Fruit fly (Drosophila melanogaster) whole organism, embryonic: ENCODE data around the gene CG6766.

Experiments
- ATbp ChIP-seq: fragments of 200-800 bp; sonication (Bioruptor generic); optimal IDR thresholded peaks from 2 replicates; lab custom pipeline; 2017; ENCODE audit warnings: missing biosample characterization, mild to moderate bottlenecking, missing genetic modification characterization, missing genetic modification reagents
- Asciz ChIP-seq: fragments of 200-800 bp; sonication (Bioruptor generic); optimal IDR thresholded peaks from 2 replicates; lab custom pipeline; 2017; ENCODE audit warnings: missing biosample characterization, mild to moderate bottlenecking, missing genetic modification characterization, missing genetic modification reagents
- Blimp-1 ChIP-seq: fragments of 200-800 bp; sonication (Bioruptor generic); optimal IDR thresholded peaks from 3 replicates; lab custom pipeline; 2018; ENCODE audit warnings: missing biosample characterization, missing genetic modification characterization, mild to moderate bottlenecking, moderate library complexity, missing genetic modification reagents
- CG10959 ChIP-seq: fragments of 200-800 bp; sonication (Bioruptor generic); IDR thresholded peaks from 2 replicates; pipeline ENCODE4 v1.3.6; 2022; ENCODE audit warnings: missing biosample characterization, missing genetic modification characterization
- CG12391 ChIP-seq: fragments of 200-800 bp; sonication (Bioruptor generic); optimal IDR thresholded peaks from 3 replicates; lab custom pipeline; 2018; ENCODE audit warnings: missing biosample characterization, mild to moderate bottlenecking, missing genetic modification characterization, moderate library complexity
- CG12744 ChIP-seq: fragments of 200-800 bp; sonication (Bioruptor generic); optimal IDR thresholded peaks from 2 replicates; lab custom pipeline; 2016; ENCODE audit warnings: missing biosample characterization, missing genetic modification characterization
- CG13624 ChIP-seq: fragments of 200-800 bp; sonication (Bioruptor generic); optimal IDR thresholded peaks from 2 replicates; lab custom pipeline; 2016; ENCODE audit warnings: missing biosample characterization, missing genetic modification characterization
- CG13894 ChIP-seq: fragments of 200-800 bp; sonication (Bioruptor generic); optimal IDR thresholded peaks from 3 replicates; lab custom pipeline; 2018; ENCODE audit warnings: missing biosample characterization, mild to moderate bottlenecking, missing genetic modification characterization, moderate library complexity
- CG14710 ChIP-seq: fragments of 200-800 bp; sonication (Bioruptor generic); optimal IDR thresholded peaks from 3 replicates; lab custom pipeline; 2019; ENCODE audit warnings: missing biosample characterization, mild to moderate bottlenecking, missing genetic modification characterization, moderate library complexity
- CG1529 ChIP-seq: fragments of 200-800 bp; sonication (Bioruptor generic); optimal IDR thresholded peaks from 3 replicates; lab custom pipeline; 2018; ENCODE audit warnings: missing biosample characterization, missing genetic modification characterization
- CG15601 ChIP-seq: fragments of 200-800 bp; sonication (Bioruptor generic); optimal IDR thresholded peaks from 3 replicates; lab custom pipeline; 2019; ENCODE audit warnings: missing biosample characterization, mild to moderate bottlenecking, missing genetic modification characterization, moderate library complexity
- CG16815 ChIP-seq: fragments of 200-800 bp; sonication (Bioruptor generic); optimal IDR thresholded peaks from 3 replicates; lab custom pipeline; 2017; ENCODE audit warnings: missing biosample characterization, mild to moderate bottlenecking, missing genetic modification characterization
- CG17829 ChIP-seq: fragments of 200-800 bp; optimal IDR thresholded peaks from 2 replicates; lab custom pipeline; 2019; ENCODE audit warnings: missing biosample characterization, mild to moderate bottlenecking, missing genetic modification characterization, moderate library complexity
- CG2875 ChIP-seq: fragments of 200-800 bp; sonication (Bioruptor generic); optimal IDR thresholded peaks from 2 replicates; lab custom pipeline; 2017; ENCODE audit warnings: missing biosample characterization, mild to moderate bottlenecking, missing genetic modification characterization, missing genetic modification reagents
- CG30020 ChIP-seq: fragments of 200-800 bp; optimal IDR thresholded peaks from 2 replicates; lab custom pipeline; 2019; ENCODE audit warnings: missing biosample characterization, mild to moderate bottlenecking, missing genetic modification characterization, moderate library complexity
- CG31441 ChIP-seq: fragments of 200-800 bp; sonication (Bioruptor generic); IDR thresholded peaks from 2 replicates; pipeline ENCODE4 v1.3.6; 2022; ENCODE audit warnings: missing biosample characterization, missing genetic modification characterization
- CG33557 ChIP-seq: fragments of 200-800 bp; sonication (Bioruptor generic); optimal IDR thresholded peaks from 2 replicates; lab custom pipeline; 2019; ENCODE audit warnings: missing biosample characterization, mild to moderate bottlenecking, missing genetic modification characterization, moderate library complexity
- CG4404 ChIP-seq: fragments of 200-800 bp; sonication (Bioruptor generic); IDR thresholded peaks from 2 replicates; pipeline ENCODE4 v1.3.6; 2022; ENCODE audit warnings: missing biosample characterization, missing genetic modification characterization
- CG4424 ChIP-seq: fragments of 200-800 bp; sonication (Bioruptor generic); optimal IDR thresholded peaks from 3 replicates; lab custom pipeline; 2016; ENCODE audit warnings: missing biosample characterization, missing genetic modification characterization
- CG5953 ChIP-seq: fragments of 200-800 bp; sonication (Bioruptor generic); IDR thresholded peaks from 2 replicates; pipeline ENCODE4 v1.3.6; 2022; ENCODE audit warnings: missing biosample characterization, missing genetic modification characterization
- CG6813 ChIP-seq: fragments of 200-800 bp; sonication (Bioruptor generic); optimal IDR thresholded peaks from 2 replicates; lab custom pipeline; 2017; ENCODE audit warnings: missing biosample characterization, missing genetic modification characterization, mild to moderate bottlenecking, moderate library complexity, missing genetic modification reagents
- CG7271 ChIP-seq: fragments of 200-800 bp; sonication (Bioruptor generic); optimal IDR thresholded peaks from 2 replicates; lab custom pipeline; 2018; ENCODE audit warnings: missing biosample characterization, mild to moderate bottlenecking, missing genetic modification characterization, moderate library complexity
- CG7556 ChIP-seq: fragments of 200-800 bp; sonication (Bioruptor generic); optimal IDR thresholded peaks from 2 replicates; lab custom pipeline; 2017; ENCODE audit warnings: missing biosample characterization, mild to moderate bottlenecking, missing genetic modification characterization
- CG9437 ChIP-seq: fragments of 200-800 bp; sonication (Bioruptor generic); optimal IDR thresholded peaks from 2 replicates; lab custom pipeline; 2018; ENCODE audit warnings: missing biosample characterization, mild to moderate bottlenecking, missing genetic modification characterization
- CG9609 ChIP-seq: fragments of 200-800 bp; sonication (Bioruptor generic); optimal IDR thresholded peaks from 3 replicates; lab custom pipeline; 2016; ENCODE audit warnings: missing biosample characterization, missing genetic modification characterization
- CHES-1-like ChIP-seq: fragments of 200-800 bp; sonication (Bioruptor generic); optimal IDR thresholded peaks from 2 replicates; lab custom pipeline; 2016; ENCODE audit warnings: missing biosample characterization, missing genetic modification characterization
- CTCF ChIP-seq: fragments of 200-800 bp; sonication (Bioruptor generic); optimal IDR thresholded peaks from 2 replicates; lab custom pipeline; 2017; ENCODE audit warnings: missing biosample characterization, mild to moderate bottlenecking, missing genetic modification characterization, moderate library complexity
- D19A ChIP-seq: fragments of 200-800 bp; optimal IDR thresholded peaks from 3 replicates; lab custom pipeline; 2019; ENCODE audit warnings: missing biosample characterization, mild to moderate bottlenecking, missing genetic modification characterization, moderate library complexity
- Dip2 ChIP-seq: fragments of 200-800 bp; sonication (Bioruptor generic); IDR thresholded peaks from 2 replicates; pipeline ENCODE4 v1.3.6; 2022; ENCODE audit warnings: missing biosample characterization, missing genetic modification characterization
- Doc2 ChIP-seq: fragments of 200-800 bp; sonication (Bioruptor generic); IDR thresholded peaks from 2 replicates; pipeline ENCODE4 v1.3.6; 2022; ENCODE audit warnings: missing biosample characterization, missing genetic modification characterization
- HLH3B ChIP-seq: fragments of 200-800 bp; sonication (Bioruptor generic); IDR thresholded peaks from 2 replicates; pipeline ENCODE4 v1.3.6; 2022; ENCODE audit warnings: missing biosample characterization, missing genetic modification characterization
- Hr3 ChIP-seq: fragments of 200-800 bp; sonication (Bioruptor generic); optimal IDR thresholded peaks from 3 replicates; lab custom pipeline; 2016; ENCODE audit warnings: missing biosample characterization, missing genetic modification characterization
- Nf-YB ChIP-seq: fragments of 200-800 bp; sonication (Bioruptor generic); optimal IDR thresholded peaks from 3 replicates; lab custom pipeline; 2019; ENCODE audit warnings: missing biosample characterization, mild to moderate bottlenecking, missing genetic modification characterization, moderate library complexity
- Nf-YC ChIP-seq: fragments of 200-800 bp; optimal IDR thresholded peaks from 3 replicates; lab custom pipeline; 2019; ENCODE audit warnings: missing biosample characterization, mild to moderate bottlenecking, missing genetic modification characterization, moderate library complexity
- Spps ChIP-seq: fragments of 200-800 bp; sonication (Bioruptor generic); optimal IDR thresholded peaks from 2 replicates; lab custom pipeline; 2018; ENCODE audit warnings: missing biosample characterization, mild to moderate bottlenecking, missing genetic modification characterization
- al ChIP-seq: fragments of 200-800 bp; sonication (Bioruptor generic); IDR thresholded peaks from 2 replicates; pipeline ENCODE4 v1.3.6; 2022; ENCODE audit warnings: missing biosample characterization, missing genetic modification characterization
- dan ChIP-seq: fragments of 200-800 bp; sonication (Bioruptor generic); IDR thresholded peaks from 2 replicates; pipeline ENCODE4 v1.3.6; 2022; ENCODE audit warnings: missing biosample characterization, missing genetic modification characterization
- dmrt11E ChIP-seq: fragments of 200-800 bp; sonication (Bioruptor generic); optimal IDR thresholded peaks from 3 replicates; lab custom pipeline; 2018; ENCODE audit warnings: missing biosample characterization, mild to moderate bottlenecking, missing genetic modification characterization, moderate library complexity
- eve ChIP-seq, 2 experiments: fragments of >200 bp; optimal IDR thresholded peaks; 2 replicates each; lab custom pipeline; 2017; ENCODE audit warnings: missing biosample characterization in 2 of 2, missing genetic modification characterization in 2 of 2
- fd96Cb ChIP-seq: fragments of 200-800 bp; sonication (Bioruptor generic); optimal IDR thresholded peaks from 2 replicates; lab custom pipeline; 2018; ENCODE audit warnings: missing biosample characterization, mild to moderate bottlenecking, missing genetic modification characterization, moderate library complexity
- ham ChIP-seq: fragments of 200-800 bp; sonication (Bioruptor generic); IDR thresholded peaks from 2 replicates; pipeline ENCODE4 v1.3.6; 2022; ENCODE audit warnings: missing biosample characterization, missing genetic modification characterization
- jing ChIP-seq: fragments of 200-800 bp; sonication (Bioruptor generic); optimal IDR thresholded peaks from 2 replicates; lab custom pipeline; 2018; ENCODE audit warnings: missing biosample characterization, mild to moderate bottlenecking, missing genetic modification characterization
- kay ChIP-seq: fragments of 200-800 bp; sonication (Bioruptor generic); optimal IDR thresholded peaks from 2 replicates; lab custom pipeline; 2016; ENCODE audit warnings: missing biosample characterization, missing genetic modification characterization
- ken ChIP-seq: fragments of 200-800 bp; sonication (Bioruptor generic); IDR thresholded peaks from 3 replicates; pipeline ENCODE4 v1.3.6; 2022; ENCODE audit warnings: missing biosample characterization, missing genetic modification characterization
- prd ChIP-seq, 3 experiments: fragments of >200 bp in 2 of 3; fragments of 200-800 bp in 1 of 3; sonication (Bioruptor generic) in 1 of 3; optimal IDR thresholded peaks in 2 of 3; IDR thresholded peaks in 1 of 3; 2 replicates in 2 of 3; 3 replicates in 1 of 3; pipeline versions ENCODE4 v1.3.6 to Lab custom; 2017 to 2022; ENCODE audit warnings: missing biosample characterization in 1 of 3, missing genetic modification characterization in 1 of 3
- salm ChIP-seq: fragments of 200-800 bp; sonication (Bioruptor generic); optimal IDR thresholded peaks from 2 replicates; lab custom pipeline; 2018; ENCODE audit warnings: missing biosample characterization, mild to moderate bottlenecking, missing genetic modification characterization
- sens ChIP-seq: fragments of 200-800 bp; sonication (Bioruptor generic); peaks from one replicate; lab custom pipeline; 2016; ENCODE audit warnings: missing biosample characterization, missing genetic modification characterization
- sens-2 ChIP-seq: fragments of 200-800 bp; sonication (Bioruptor generic); IDR thresholded peaks from 2 replicates; pipeline ENCODE4 v1.3.6; 2022; ENCODE audit warnings: missing biosample characterization, missing genetic modification characterization
- sima ChIP-seq: fragments of 200-800 bp; sonication (Bioruptor generic); optimal IDR thresholded peaks from 2 replicates; lab custom pipeline; 2016; ENCODE audit warnings: missing biosample characterization, missing genetic modification characterization
- sisA ChIP-seq: fragments of 200-800 bp; sonication (Bioruptor generic); IDR thresholded peaks from 2 replicates; pipeline ENCODE4 v1.3.6; 2022; ENCODE audit warnings: missing biosample characterization, missing genetic modification characterization

Gene CG6766

DNA sequence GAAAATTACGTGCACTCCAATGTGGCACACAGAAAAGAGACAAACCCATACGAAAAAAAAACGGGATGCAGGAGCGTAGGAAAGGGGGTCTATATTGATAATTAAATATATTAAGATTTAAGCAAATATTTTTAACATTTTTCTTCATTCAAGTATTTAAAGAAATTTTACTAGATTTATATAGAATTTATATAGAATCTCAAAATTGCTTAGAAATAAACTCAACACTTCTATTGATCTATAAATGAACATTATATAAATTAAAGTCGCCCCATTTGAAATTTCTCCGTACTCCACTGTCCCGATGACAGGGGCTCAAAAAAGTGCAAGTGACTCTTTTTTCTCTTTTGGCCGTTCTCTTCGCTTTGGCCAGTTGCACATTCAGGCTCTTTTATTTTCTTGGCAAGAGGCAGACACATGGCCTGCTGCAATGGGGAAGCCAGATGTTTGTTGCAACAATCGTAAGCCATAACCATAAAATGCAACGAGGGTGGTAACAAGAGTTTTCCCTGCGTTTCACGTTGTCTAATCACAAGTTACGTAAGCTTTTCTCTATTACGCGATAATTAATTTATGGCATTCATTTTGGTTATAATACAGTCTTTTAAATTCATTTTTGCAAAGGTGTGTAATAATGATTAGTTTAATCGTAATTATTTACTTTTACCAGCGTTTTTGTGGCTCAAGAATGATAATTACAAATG lies 25.3 kb upstream of the CG6766 start (continued):
- TF ChIP-seq Hr3 = peak; percentile 24
- TF ChIP-seq dan (GFP tag; lab: Robert Waterston, UW) = no peak
- TF ChIP-seq CG15601 (tag; lab: Kevin White, UChicago) = peak; percentile 58
- no peak for TF ChIP-seq sens-2 (GFP tag; lab: Robert Waterston, UW)
- peak; percentile 58 for TF ChIP-seq CG12391 (tag; lab: Kevin White, UChicago)
- no peak for TF ChIP-seq CG5953 (GFP tag; lab: Robert Waterston, UW)
- no peak for TF ChIP-seq eve (GFP tag; optimal IDR thresholded peaks at IDR 0.05; lab: Kevin White, UChicago)
- no peak for TF ChIP-seq Dip2 (GFP tag; lab: Robert Waterston, UW)
- 0 out of 3 replicates have a peak, but pooled peaks have one; percentile 8 for TF ChIP-seq ken (GFP tag; lab: Robert Waterston, UW)
- TF ChIP-seq CG33557 = peak; percentile 78
- peak; percentile 4 for TF ChIP-seq salm
- peak; percentile 37 for TF ChIP-seq fd96Cb
- TF ChIP-seq CG6813 = peak; percentile 35
- no peak for TF ChIP-seq CG13624
- TF ChIP-seq CG13894 (tag; lab: Kevin White, UChicago) = no peak
- TF ChIP-seq CG4404 (GFP tag; lab: Robert Waterston, UW) = 0 out of 2 replicates have a peak, but pooled peaks have one; percentile 39
- peak; percentile 26 for TF ChIP-seq CG4424 (GFP tag; lab: Kevin White, UChicago)
- no peak for TF ChIP-seq CTCF (GFP tag; lab: Kevin White, UChicago)
- peak; percentile 32 for TF ChIP-seq CG2875 (GFP tag; lab: Kevin White, UChicago)
- TF ChIP-seq CG9609 = no peak
- peak; percentile 71 for TF ChIP-seq CG14710 (tag; lab: Kevin White, UChicago)
- TF ChIP-seq CG16815 = peak; percentile 33
- no peak for TF ChIP-seq jing (GFP tag; lab: Kevin White, UChicago)
- peak; percentile 1 for TF ChIP-seq CG9437 (GFP tag; lab: Kevin White, UChicago)
- TF ChIP-seq ham (GFP tag; lab: Robert Waterston, UW) = no peak
- peak; percentile 24 for TF ChIP-seq CG1529 (GFP tag; lab: Kevin White, UChicago)
- TF ChIP-seq ATbp (GFP tag; lab: Kevin White, UChicago) = peak; percentile 38
- no peak for TF ChIP-seq Doc2
- no peak for TF ChIP-seq sisA (GFP tag; lab: Robert Waterston, UW)
- peak; percentile 27 for TF ChIP-seq Asciz (GFP tag; lab: Kevin White, UChicago)
- no peak for TF ChIP-seq prd (optimal IDR thresholded peaks at IDR 0.05; lab: Kevin White, UChicago)
- TF ChIP-seq prd (GFP tag; IDR thresholded peaks at IDR 0.05; lab: Robert Waterston, UW) = peak; percentile 76; the same call in 2 of the 3 replicates
- peak; percentile 46 for TF ChIP-seq Spps
- no peak for TF ChIP-seq HLH3B (GFP tag; lab: Robert Waterston, UW)
- TF ChIP-seq Nf-YC (tag; lab: Kevin White, UChicago) = no peak
- peak; percentile 27 for TF ChIP-seq CG7271 (tag; lab: Kevin White, UChicago)
- TF ChIP-seq CG30020 (tag; lab: Kevin White, UChicago) = peak; percentile 13
- TF ChIP-seq Nf-YB = peak; percentile 42
- TF ChIP-seq CG31441 (GFP tag; lab: Robert Waterston, UW) = peak; percentile 68
- TF ChIP-seq Blimp-1 (GFP tag; lab: Kevin White, UChicago) = peak; percentile 90
- TF ChIP-seq dmrt11E (tag; lab: Kevin White, UChicago) = peak; percentile 83
- TF ChIP-seq CG12744 (GFP tag; lab: Kevin White, UChicago) = no peak
- TF ChIP-seq D19A (tag; lab: Kevin White, UChicago) = peak; percentile 55
- no peak for TF ChIP-seq kay
- TF ChIP-seq sima (GFP tag; lab: Kevin White, UChicago) = no peak
- TF ChIP-seq CG7556 (GFP tag; lab: Kevin White, UChicago) = peak; percentile 38
- TF ChIP-seq CG10959 (GFP tag; lab: Robert Waterston, UW) = no peak
- peak; percentile 71 for TF ChIP-seq CG17829 (tag; lab: Kevin White, UChicago)
- TF ChIP-seq sens (GFP tag; lab: Kevin White, UChicago) = peak; percentile 75
- no peak for TF ChIP-seq al (GFP tag; lab: Robert Waterston, UW)
- TF ChIP-seq CHES-1-like (GFP tag; lab: Kevin White, UChicago) = no peak
